Worm (Caenorhabditis elegans) whole organism, early embryonic: ENCODE measurements around the gene ribo-1.

Experiments used
- F13C5.2 ChIP-seq: sonication (generic microtip); optimal IDR thresholded peaks from 2 replicates; lab custom pipeline; 2017; ENCODE audit warnings: mild to moderate bottlenecking, missing genetic modification characterization, inconsistent platforms, missing compliant biosample characterization
- ama-1 ChIP-seq: fragments of 150-350 bp; optimal IDR thresholded peaks from 2 replicates; lab custom pipeline; 2014
- ceh-36 ChIP-seq: sonication (generic microtip); optimal IDR thresholded peaks from 2 replicates; lab custom pipeline; 2016; ENCODE audit warnings: missing genetic modification characterization, inconsistent platforms, missing compliant biosample characterization
- ets-7 ChIP-seq: sonication (generic microtip); optimal IDR thresholded peaks from 2 replicates; lab custom pipeline; 2016; ENCODE audit warnings: missing genotype, missing genetic modification characterization, missing compliant biosample characterization
- hmbx-1 ChIP-seq: sonication (generic microtip); optimal IDR thresholded peaks from 2 replicates; lab custom pipeline; 2016; ENCODE audit warnings: mild to moderate bottlenecking, missing genetic modification characterization, missing compliant biosample characterization
- hnd-1 ChIP-seq: sonication (generic microtip); optimal IDR thresholded peaks from 2 replicates; lab custom pipeline; 2016; ENCODE audit warnings: missing genetic modification characterization, missing compliant biosample characterization
- scrt-1 ChIP-seq: fragments of 200-800 bp; sonication (Bioruptor generic); IDR thresholded peaks from 2 replicates; pipeline ENCODE4 v1.3.6; 2022; ENCODE audit warnings: missing genetic modification characterization, missing compliant biosample characterization
- sea-1 ChIP-seq: fragments of 200-800 bp; sonication (Bioruptor generic); conservative IDR thresholded peaks from 2 replicates; pipeline ENCODE4 v1.3.6; 2022; ENCODE audit warnings: missing genetic modification characterization, missing compliant biosample characterization
- tbx-11 ChIP-seq: fragments of 200-800 bp; sonication (Bioruptor generic); IDR thresholded peaks from 2 replicates; pipeline ENCODE4 v1.3.6; 2022; ENCODE audit warnings: missing genetic modification characterization, missing compliant biosample characterization

DNA sequence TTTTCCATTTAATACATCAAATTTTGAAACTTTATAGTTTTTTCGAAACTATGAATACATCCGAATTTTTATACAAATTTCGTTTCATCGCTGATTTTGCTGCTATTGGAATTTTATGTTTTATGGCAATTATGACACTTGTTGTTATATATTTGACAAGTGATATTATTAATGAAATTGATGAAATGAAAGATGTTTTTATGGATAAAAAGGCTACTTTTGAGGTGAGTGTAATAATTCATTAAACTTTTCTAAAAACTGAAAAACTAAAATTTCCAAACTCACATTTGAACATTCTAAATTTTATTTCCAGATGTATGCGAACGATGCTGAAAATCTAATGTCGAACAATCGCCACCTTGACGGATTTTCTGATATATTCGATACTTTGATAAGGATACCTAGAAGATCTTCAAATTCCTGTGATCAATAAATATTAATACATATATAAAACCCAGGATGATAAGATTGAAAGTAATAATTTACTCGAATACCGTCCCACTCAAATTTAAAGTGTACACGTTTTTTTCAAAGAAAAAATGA, 4.5 kb upstream of the ribo-1 start, which contains the start of the genes T22D1.17 and T22D1.8:
- TF ChIP-seq ets-7 (tag; lab: Kevin White, UChicago) (no peak), tbx-11 (GFP tag; lab: Robert Waterston, UW) (no peak), ceh-36 (tag; lab: Kevin White, UChicago) (no peak), sea-1 (GFP tag; lab: Robert Waterston, UW) (no peak), hnd-1 (no peak), ama-1 (no peak), hmbx-1 (tag; lab: Kevin White, UChicago) (no peak), scrt-1 (GFP tag; lab: Robert Waterston, UW) (no peak), F13C5.2 (no peak)
